Fruit fly (Drosophila melanogaster) whole organism: ENCODE results near the gene CG32806.

Source experiments
- EcR ChIP-seq, 2 experiments: fragments of >200 bp; optimal IDR thresholded peaks; 2 replicates each; lab custom pipeline; 2017; ENCODE audit warnings: missing biosample characterization in 2 of 2, missing genetic modification characterization in 2 of 2, missing genetic modification reagents in 2 of 2
- pan ChIP-seq: fragments of >200 bp; optimal IDR thresholded peaks from 2 replicates; lab custom pipeline; 2017

DNA sequence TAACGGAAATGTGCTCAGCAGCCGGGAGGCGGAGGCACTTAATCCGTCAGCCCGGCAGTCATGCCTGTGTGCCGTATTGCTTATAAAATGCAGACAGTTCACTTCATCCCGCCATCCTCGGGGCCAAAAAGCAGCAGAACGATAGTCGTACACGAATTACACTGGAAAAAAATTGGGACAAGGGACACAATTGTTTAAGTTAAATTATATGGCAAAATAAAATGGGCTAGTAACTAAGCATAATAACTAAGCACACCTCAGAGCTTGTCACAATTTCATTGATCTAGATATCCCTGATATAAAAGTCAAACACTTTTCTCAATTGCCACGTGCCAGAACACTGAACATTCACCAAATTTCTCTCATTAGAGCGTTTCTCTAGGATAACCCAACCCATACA lies at the start of gene CG32806:
- TF ChIP-seq pan (lab: Kevin White, UChicago) (no peak), EcR (GFP tag; optimal IDR thresholded peaks at IDR 0.05; lab: Kevin White, UChicago) (no peak)
